Worm (Caenorhabditis elegans): ENCODE data around the gene aldo-2.

aldo-2 gene

DNA sequence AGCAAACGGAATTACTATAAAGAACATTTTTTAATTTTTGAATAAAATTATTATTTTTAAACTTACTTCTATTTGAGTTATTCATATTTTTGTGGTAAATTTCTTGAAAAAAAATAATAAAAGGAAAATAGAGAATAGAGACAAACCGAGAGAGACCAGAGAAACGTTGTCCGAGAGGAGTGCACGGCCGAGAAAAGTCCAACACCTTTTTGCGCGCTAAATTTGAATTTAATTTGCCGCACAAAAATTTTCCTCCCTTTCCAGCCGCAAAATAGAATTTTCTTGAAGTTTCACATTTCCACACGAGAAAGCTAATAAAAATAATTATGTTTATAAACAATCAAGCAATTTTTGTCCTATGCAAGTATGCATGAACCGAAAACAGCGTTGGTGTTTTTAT, 4.7 kb downstream of the aldo-2 start, which contains the start of the genes F01F1.11 and F01F1.3 (continued):
- peak in 2 of 6 experiments; percentile 40 to 60 for TF ChIP-seq elt-3 (tag; optimal IDR thresholded peaks at IDR 0.05)
- no peak for TF ChIP-seq nhr-84 (tag; optimal IDR thresholded peaks at IDR 0.05)
- TF ChIP-seq nhr-237 (tag; optimal IDR thresholded peaks at IDR 0.05): no peak
- TF ChIP-seq sptf-1 (tag; optimal IDR thresholded peaks at IDR 0.05): no peak
- no peak for TF ChIP-seq unc-30 (tag; optimal IDR thresholded peaks at IDR 0.05)
- TF ChIP-seq fkh-10 (GFP tag; optimal IDR thresholded peaks at IDR 0.05): no peak
- peak; percentile 85 for TF ChIP-seq lin-14 (GFP tag; optimal IDR thresholded peaks at IDR 0.05)
- TF ChIP-seq pag-3 (tag; optimal IDR thresholded peaks at IDR 0.05; ENCODE audit: borderline replicate concordance, insufficient read depth): no peak
- TF ChIP-seq nhr-77 (tag; optimal IDR thresholded peaks at IDR 0.05): peak; percentile 54
- peak; percentile 89 for TF ChIP-seq nhr-19 (GFP tag; conservative IDR thresholded peaks at IDR 0.05)
- peak; percentile 48 for TF ChIP-seq F16B12.6 (tag; optimal IDR thresholded peaks at IDR 0.05)
- TF ChIP-seq aha-1 (tag; optimal IDR thresholded peaks at IDR 0.05): no peak
- no peak for TF ChIP-seq alr-1 (tag; optimal IDR thresholded peaks at IDR 0.05; ENCODE audit: borderline replicate concordance)
- TF ChIP-seq dpl-1 (GFP tag; optimal IDR thresholded peaks at IDR 0.05): peak; percentile 95 to 97 (median 96)
- peak; percentile 99 for TF ChIP-seq rnt-1 (tag; optimal IDR thresholded peaks at IDR 0.05)
- TF ChIP-seq nhr-11 (tag; optimal IDR thresholded peaks at IDR 0.05): peak; percentile 43
- no peak for TF ChIP-seq ama-1 (optimal IDR thresholded peaks at IDR 0.05)
- TF ChIP-seq egl-27 (tag; optimal IDR thresholded peaks at IDR 0.05): no peak
- peak in 1 of 2 experiments; percentile 57 for TF ChIP-seq mdl-1 (tag; optimal IDR thresholded peaks at IDR 0.05)
- TF ChIP-seq C34B4.2 (tag; optimal IDR thresholded peaks at IDR 0.05): no peak
- TF ChIP-seq unc-86 (tag; optimal IDR thresholded peaks at IDR 0.05): peak; percentile 79
- TF ChIP-seq C04F5.9 (tag; optimal IDR thresholded peaks at IDR 0.05): peak; percentile 86
- no peak for TF ChIP-seq pqm-1 (tag; optimal IDR thresholded peaks at IDR 0.05)
- TF ChIP-seq ceh-82 (tag; optimal IDR thresholded peaks at IDR 0.05): peak; percentile 69 to 82 (median 79)
- TF ChIP-seq hlh-4 (tag; optimal IDR thresholded peaks at IDR 0.05): peak; percentile 50
- peak; percentile 64 for TF ChIP-seq mab-9 (GFP tag; IDR thresholded peaks at IDR 0.05)
- no peak for TF ChIP-seq hpl-2 (GFP tag; optimal IDR thresholded peaks at IDR 0.05)
- peak; percentile 72 for TF ChIP-seq Y116A8C.19 (tag; optimal IDR thresholded peaks at IDR 0.05; ENCODE audit: borderline replicate concordance)
- peak; percentile 96 for TF ChIP-seq nhr-85 (tag)
- TF ChIP-seq lsy-2 (tag; optimal IDR thresholded peaks at IDR 0.05): peak; percentile 84 to 88
- TF ChIP-seq tlp-1 (tag; optimal IDR thresholded peaks at IDR 0.05): no peak
- TF ChIP-seq grh-1 (GFP tag; IDR thresholded peaks at IDR 0.05): peak; percentile 62
- peak; percentile 72 for TF ChIP-seq jun-1 (tag; optimal IDR thresholded peaks at IDR 0.05)
- TF ChIP-seq efl-3 (GFP tag; optimal IDR thresholded peaks at IDR 0.05): peak; percentile 48
- TF ChIP-seq nhr-76 (tag; optimal IDR thresholded peaks at IDR 0.05): no peak
- TF ChIP-seq nhr-47 (tag; optimal IDR thresholded peaks at IDR 0.05): peak; percentile 93
- peak; percentile 31 for TF ChIP-seq lin-39 (tag; optimal IDR thresholded peaks at IDR 0.05)
- peak; percentile 88 for TF ChIP-seq pax-3 (tag; optimal IDR thresholded peaks at IDR 0.05)
- TF ChIP-seq elt-2 (tag; optimal IDR thresholded peaks at IDR 0.05): peak; percentile 52
- TF ChIP-seq lin-35 (GFP tag; optimal IDR thresholded peaks at IDR 0.05): peak; percentile 97 to 98
- peak; percentile 89 for TF ChIP-seq nhr-20 (tag; optimal IDR thresholded peaks at IDR 0.05)
- TF ChIP-seq dsc-1 (tag; optimal IDR thresholded peaks at IDR 0.05): peak; percentile 59
- peak; percentile 19; the same call in 1 of the 2 replicates for TF ChIP-seq unc-98 (GFP tag; IDR thresholded peaks at IDR 0.05)
- no peak for TF ChIP-seq ceh-88 (GFP tag; IDR thresholded peaks at IDR 0.05)
- TF ChIP-seq ces-1 (GFP tag; optimal IDR thresholded peaks at IDR 0.05): no peak
- TF ChIP-seq ets-5 (GFP tag; IDR thresholded peaks at IDR 0.05): no peak
- peak; percentile 90 for TF ChIP-seq snu-23 (GFP tag; optimal IDR thresholded peaks at IDR 0.05)
- TF ChIP-seq nhr-71 (tag; optimal IDR thresholded peaks at IDR 0.05): peak; percentile 92
- TF ChIP-seq efl-1 (optimal IDR thresholded peaks at IDR 0.05): peak; percentile 97 to 98
- TF ChIP-seq efl-1 (GFP tag; optimal IDR thresholded peaks at IDR 0.05 in 1 of 2): peak; percentile 96 to 100
- peak; percentile 89 for TF ChIP-seq xbp-1 (tag; optimal IDR thresholded peaks at IDR 0.05)
- TF ChIP-seq nhr-28 (tag; optimal IDR thresholded peaks at IDR 0.05): no peak
- TF ChIP-seq zip-4 (GFP tag; optimal IDR thresholded peaks at IDR 0.05): peak; percentile 51

All from whole organism, L1 larva.